Worm (Caenorhabditis elegans) whole organism, late embryonic: ENCODE measurements around the gene F54D1.1.

ENCODE experiments used
- C38D4.7 ChIP-seq: fragments of 200-800 bp; sonication (Bioruptor generic); optimal IDR thresholded peaks from 2 replicates; lab custom pipeline; 2018; ENCODE audit warnings: mild to moderate bottlenecking, missing genetic modification characterization, moderate library complexity, missing compliant biosample characterization
- K02D7.2 ChIP-seq: sonication (generic microtip); optimal IDR thresholded peaks from 2 replicates; lab custom pipeline; 2017; ENCODE audit warnings: mild to moderate bottlenecking, missing genetic modification characterization, missing compliant biosample characterization
- K09A11.1 ChIP-seq: sonication (generic microtip); optimal IDR thresholded peaks from 2 replicates; lab custom pipeline; 2017; ENCODE audit warnings: antibody characterized with exemption, mild to moderate bottlenecking, missing genetic modification characterization, missing compliant biosample characterization; ENCODE audit not compliant: insufficient read depth
- T23F11.4 ChIP-seq: fragments of 200-800 bp; sonication (Bioruptor generic); optimal IDR thresholded peaks from 2 replicates; lab custom pipeline; 2018; ENCODE audit warnings: mild to moderate bottlenecking, missing genetic modification characterization, missing compliant biosample characterization
- Y22D7AL.16 ChIP-seq: sonication (generic microtip); optimal IDR thresholded peaks from 2 replicates; lab custom pipeline; 2016; ENCODE audit warnings: missing genetic modification characterization, missing compliant biosample characterization
- ama-1 ChIP-seq: fragments of 150-350 bp; optimal IDR thresholded peaks from 2 replicates; lab custom pipeline; 2014
- ceh-14 ChIP-seq: sonication (generic microtip); optimal IDR thresholded peaks from 2 replicates; lab custom pipeline; 2016; ENCODE audit warnings: missing genotype, missing genetic modification characterization, missing compliant biosample characterization
- ceh-19 ChIP-seq: fragments of 200-800 bp; sonication (Bioruptor generic); optimal IDR thresholded peaks from 2 replicates; lab custom pipeline; 2018; ENCODE audit warnings: mild to moderate bottlenecking, missing genetic modification characterization, missing compliant biosample characterization
- ceh-2 ChIP-seq: sonication (generic microtip); optimal IDR thresholded peaks from 2 replicates; lab custom pipeline; 2016; ENCODE audit warnings: missing genotype, missing genetic modification characterization, missing compliant biosample characterization
- ceh-24 ChIP-seq: sonication (generic microtip); optimal IDR thresholded peaks from 2 replicates; lab custom pipeline; 2016; ENCODE audit warnings: mild to moderate bottlenecking, missing genetic modification characterization, missing compliant biosample characterization
- ceh-34 ChIP-seq: sonication (generic microtip); optimal IDR thresholded peaks from 2 replicates; lab custom pipeline; 2016; ENCODE audit warnings: mild to moderate bottlenecking, missing genetic modification characterization, missing compliant biosample characterization
- ceh-45 ChIP-seq: fragments of 200-800 bp; sonication (Bioruptor generic); IDR thresholded peaks from 2 replicates; pipeline ENCODE4 v1.3.6; 2022; ENCODE audit warnings: missing genetic modification reagents, missing genetic modification characterization, missing compliant biosample characterization
- ceh-48 ChIP-seq: sonication (generic microtip); optimal IDR thresholded peaks from 2 replicates; lab custom pipeline; 2016; ENCODE audit warnings: missing genetic modification characterization, inconsistent platforms, missing compliant biosample characterization
- ceh-6 ChIP-seq: fragments of 200-800 bp; sonication (Bioruptor generic); optimal IDR thresholded peaks from 2 replicates; lab custom pipeline; 2018; ENCODE audit warnings: mild to moderate bottlenecking, missing genetic modification characterization, missing compliant biosample characterization
- ceh-9 ChIP-seq: sonication (generic microtip); optimal IDR thresholded peaks from 2 replicates; lab custom pipeline; 2016; ENCODE audit warnings: mild to moderate bottlenecking, missing genetic modification characterization, inconsistent platforms, missing compliant biosample characterization
- che-1 ChIP-seq: sonication (generic microtip); optimal IDR thresholded peaks from 2 replicates; lab custom pipeline; 2016; ENCODE audit warnings: mild to moderate bottlenecking, missing genetic modification characterization, missing compliant biosample characterization
- dve-1 ChIP-seq: sonication (generic microtip); optimal IDR thresholded peaks from 2 replicates; lab custom pipeline; 2017; ENCODE audit warnings: antibody characterized with exemption, mild to moderate bottlenecking, missing genetic modification characterization, missing compliant biosample characterization
- elt-2 ChIP-seq: sonication (generic microtip); optimal IDR thresholded peaks from 2 replicates; lab custom pipeline; 2016; ENCODE audit warnings: missing genetic modification reagents, missing genetic modification characterization, missing compliant biosample characterization
- ets-4 ChIP-seq: sonication (generic microtip); optimal IDR thresholded peaks from 2 replicates; lab custom pipeline; 2016; ENCODE audit warnings: missing genetic modification characterization, missing compliant biosample characterization
- fax-1 ChIP-seq: sonication (generic microtip); optimal IDR thresholded peaks from 2 replicates; lab custom pipeline; 2016; ENCODE audit warnings: missing genotype, missing genetic modification characterization, missing compliant biosample characterization
- fkh-10 ChIP-seq: fragments of 150-350 bp; optimal IDR thresholded peaks from 2 replicates; lab custom pipeline; 2014; ENCODE audit warnings: missing biosample characterization, missing genetic modification reagents, missing genetic modification characterization
- fkh-6 ChIP-seq: sonication (generic microtip); optimal IDR thresholded peaks from 2 replicates; lab custom pipeline; 2016; ENCODE audit warnings: missing genetic modification characterization, missing compliant biosample characterization
- gmeb-2 ChIP-seq: sonication (generic microtip); optimal IDR thresholded peaks from 2 replicates; lab custom pipeline; 2016; ENCODE audit warnings: missing genetic modification characterization, inconsistent platforms, missing compliant biosample characterization
- hlh-13 ChIP-seq: fragments of 200-800 bp; sonication (Bioruptor generic); optimal IDR thresholded peaks from 2 replicates; lab custom pipeline; 2018; ENCODE audit warnings: mild to moderate bottlenecking, missing genetic modification characterization, missing compliant biosample characterization
- hlh-15 ChIP-seq: sonication (generic microtip); optimal IDR thresholded peaks from 2 replicates; lab custom pipeline; 2016; ENCODE audit warnings: missing genetic modification characterization, missing compliant biosample characterization
- hlh-6 ChIP-seq: sonication (generic microtip); optimal IDR thresholded peaks from 2 replicates; lab custom pipeline; 2016; ENCODE audit warnings: missing genotype, missing genetic modification characterization, missing compliant biosample characterization
- lim-6 ChIP-seq: sonication (generic microtip); optimal IDR thresholded peaks from 2 replicates; lab custom pipeline; 2016; ENCODE audit warnings: missing genetic modification characterization, missing compliant biosample characterization
- nhr-11 ChIP-seq: fragments of 150-350 bp; optimal IDR thresholded peaks from 2 replicates; lab custom pipeline; 2014; ENCODE audit warnings: missing biosample characterization, missing genetic modification characterization
- npax-4 ChIP-seq: sonication (generic microtip); optimal IDR thresholded peaks from 2 replicates; lab custom pipeline; 2016; ENCODE audit warnings: missing genetic modification characterization, missing compliant biosample characterization
- pag-3 ChIP-seq: sonication (generic microtip); optimal IDR thresholded peaks from 2 replicates; lab custom pipeline; 2016; ENCODE audit warnings: missing compliant biosample characterization, missing genetic modification characterization, borderline replicate concordance
- pat-9 ChIP-seq: fragments of 200-800 bp; sonication (Bioruptor generic); optimal IDR thresholded peaks from 2 replicates; lab custom pipeline; 2018; ENCODE audit warnings: mild to moderate bottlenecking, missing genetic modification characterization, moderate library complexity, missing compliant biosample characterization
- pha-2 ChIP-seq: sonication (generic microtip); optimal IDR thresholded peaks from 2 replicates; lab custom pipeline; 2017; ENCODE audit warnings: mild to moderate bottlenecking, missing genetic modification characterization, missing compliant biosample characterization
- pqm-1 ChIP-seq: sonication (generic microtip); optimal IDR thresholded peaks from 2 replicates; lab custom pipeline; 2016; ENCODE audit warnings: missing genetic modification characterization, missing compliant biosample characterization
- pros-1 ChIP-seq: fragments of 150-350 bp; optimal IDR thresholded peaks from 2 replicates; lab custom pipeline; 2014; ENCODE audit warnings: missing biosample characterization, missing genetic modification reagents, missing genetic modification characterization
- rnt-1 ChIP-seq: sonication (generic microtip); optimal IDR thresholded peaks from 2 replicates; lab custom pipeline; 2016; ENCODE audit warnings: missing genetic modification characterization, missing compliant biosample characterization
- sdc-2 ChIP-seq: sonication (generic microtip); optimal IDR thresholded peaks from 2 replicates; lab custom pipeline; 2016; ENCODE audit warnings: missing genotype, missing genetic modification characterization, missing compliant biosample characterization
- tbx-2 ChIP-seq: sonication (generic microtip); optimal IDR thresholded peaks from 2 replicates; lab custom pipeline; 2016; ENCODE audit warnings: missing genetic modification characterization, missing compliant biosample characterization
- unc-3 ChIP-seq, 2 experiments: fragments of 200-800 bp in 1 of 2; sonication (Bioruptor generic) in 1 of 2; sonication (generic microtip) in 1 of 2; conservative IDR thresholded peaks in 1 of 2; optimal IDR thresholded peaks in 1 of 2; 2 replicates each; pipeline versions ENCODE4 v1.3.6 to Lab custom; 2016 to 2022; ENCODE audit warnings: missing compliant biosample characterization in 2 of 2, missing genetic modification characterization in 2 of 2, missing genetic modification reagents in 1 of 2
- unc-55 ChIP-seq: sonication (generic microtip); optimal IDR thresholded peaks from 2 replicates; lab custom pipeline; 2017; ENCODE audit warnings: missing biosample characterization, missing genetic modification reagents, missing genetic modification characterization
- zip-5 ChIP-seq: sonication (generic microtip); optimal IDR thresholded peaks from 2 replicates; lab custom pipeline; 2016; ENCODE audit warnings: missing genetic modification characterization, missing compliant biosample characterization

F54D1.1 gene

ce11 chrIV:11271262-11271661, 9.6 kb downstream of the F54D1.1 start, which contains the start of gene nhr-7:
Gene nhr-7 (minus strand): TSS chrIV:11271362.
- TF ChIP-seq ceh-24 (tag; lab: Kevin White, UChicago) (no peak), K02D7.2 (tag; lab: Kevin White, UChicago) (no peak), ceh-14 (tag; lab: Kevin White, UChicago) (no peak), hlh-6 (tag; lab: Kevin White, UChicago) (no peak), ceh-48 (tag; lab: Kevin White, UChicago) (no peak), che-1 (no peak), fkh-10 (GFP tag; lab: Kevin White, UChicago) (no peak), npax-4 (tag; lab: Kevin White, UChicago) (no peak), sdc-2 (no peak), tbx-2 (tag; lab: Kevin White, UChicago) (no peak), hlh-13 (GFP tag; lab: Kevin White, UChicago) (no peak), gmeb-2 (no peak), fkh-6 (tag; lab: Kevin White, UChicago) (no peak), unc-3 (GFP tag; conservative IDR thresholded peaks at IDR 0.05; lab: Robert Waterston, UW) (no peak), unc-3 (tag; optimal IDR thresholded peaks at IDR 0.05; lab: Kevin White, UChicago) (no peak), lim-6 (tag; lab: Kevin White, UChicago) (no peak), T23F11.4 (no peak), fax-1 (tag; lab: Kevin White, UChicago) (no peak)

ce11 chrIV:11273151-11273550, 11.5 kb downstream of the F54D1.1 start, which contains the start of gene gtl-2:
Gene gtl-2 (plus strand): TSS chrIV:11273451.
- TF ChIP-seq tbx-2 (tag; lab: Kevin White, UChicago) (no peak), che-1 (no peak), hlh-6 (tag; lab: Kevin White, UChicago) (no peak), sdc-2 (no peak), fkh-10 (GFP tag; lab: Kevin White, UChicago) (no peak), fkh-6 (tag; lab: Kevin White, UChicago) (no peak), ama-1 (no peak), gmeb-2 (no peak), ceh-24 (tag; lab: Kevin White, UChicago) (no peak), zip-5 (no peak)

- TF ChIP-seq fkh-10 (GFP tag; lab: Kevin White, UChicago) = no peak
- TF ChIP-seq ceh-2 (tag; lab: Kevin White, UChicago) = no peak
- TF ChIP-seq K09A11.1 = no peak
- TF ChIP-seq unc-3 (GFP tag; conservative IDR thresholded peaks at IDR 0.05; lab: Robert Waterston, UW) = no peak
- TF ChIP-seq unc-3 (tag; optimal IDR thresholded peaks at IDR 0.05; lab: Kevin White, UChicago) = no peak
- TF ChIP-seq pag-3 (tag; lab: Kevin White, UChicago) = no peak
- no peak for TF ChIP-seq unc-55 (GFP tag; lab: Kevin White, UChicago)
- TF ChIP-seq rnt-1 = no peak
- no peak for TF ChIP-seq ets-4 (tag; lab: Kevin White, UChicago)
- TF ChIP-seq tbx-2 (tag; lab: Kevin White, UChicago) = no peak
- TF ChIP-seq C38D4.7 (GFP tag; lab: Kevin White, UChicago) = no peak
- TF ChIP-seq dve-1 (tag; lab: Kevin White, UChicago) = no peak
- no peak for TF ChIP-seq pat-9 (tag; lab: Kevin White, UChicago)
- no peak for TF ChIP-seq ceh-34
- no peak for TF ChIP-seq ceh-48 (tag; lab: Kevin White, UChicago)
- no peak for TF ChIP-seq hlh-6 (tag; lab: Kevin White, UChicago)
- TF ChIP-seq, all 69 proteins: peak for 0
These were observed 14.4 kb downstream of the F54D1.1 start for ce11 chrIV:11276026-11276425.

- TF ChIP-seq K09A11.1 (no peak), pha-2 (tag; lab: Kevin White, UChicago) (no peak), ceh-6 (GFP tag; lab: Kevin White, UChicago) (no peak), pros-1 (no peak), fax-1 (tag; lab: Kevin White, UChicago) (no peak), Y22D7AL.16 (tag; lab: Kevin White, UChicago) (no peak), unc-3 (GFP tag; conservative IDR thresholded peaks at IDR 0.05; lab: Robert Waterston, UW) (no peak), unc-3 (tag; optimal IDR thresholded peaks at IDR 0.05; lab: Kevin White, UChicago) (no peak), nhr-11 (tag; lab: Kevin White, UChicago) (no peak), pqm-1 (tag; lab: Kevin White, UChicago) (no peak), ceh-19 (no peak), ceh-9 (tag; lab: Kevin White, UChicago) (no peak), ceh-48 (tag; lab: Kevin White, UChicago) (no peak), elt-2 (tag; lab: Kevin White, UChicago) (peak; percentile 77), dve-1 (tag; lab: Kevin White, UChicago) (peak; percentile 63), ceh-45 (no peak), hlh-15 (tag; lab: Kevin White, UChicago) (no peak)
These were observed 22.5 kb downstream of the F54D1.1 start for ce11 chrIV:11284102-11284531.
